Worm (Caenorhabditis elegans): ENCODE data around the gene ZK546.4.

Gene ZK546.4

ce11 chrII:4920608-4921007, 17.2 kb upstream of the ZK546.4 start:
- peak; percentile 50 for TF ChIP-seq elt-2 (tag; optimal IDR thresholded peaks at IDR 0.05)
- no peak for TF ChIP-seq efl-3 (GFP tag; optimal IDR thresholded peaks at IDR 0.05)
- TF ChIP-seq elt-3 (tag; optimal IDR thresholded peaks at IDR 0.05): peak in 1 of 6 experiments; percentile 11
- TF ChIP-seq tbx-2 (tag; optimal IDR thresholded peaks at IDR 0.05): no peak

- TF ChIP-seq ceh-8 (GFP tag; optimal IDR thresholded peaks at IDR 0.05) (no peak), aha-1 (tag; optimal IDR thresholded peaks at IDR 0.05) (no peak), efl-1 (optimal IDR thresholded peaks at IDR 0.05) (no peak), efl-1 (GFP tag; optimal IDR thresholded peaks at IDR 0.05 in 1 of 2) (no peak), C04F5.9 (tag; optimal IDR thresholded peaks at IDR 0.05) (no peak), unc-130 (tag; optimal IDR thresholded peaks at IDR 0.05) (no peak), hlh-17 (GFP tag; optimal IDR thresholded peaks at IDR 0.05; ENCODE audit: borderline replicate concordance) (no peak), sox-4 (tag; optimal IDR thresholded peaks at IDR 0.05) (no peak), C16A3.4 (tag; optimal IDR thresholded peaks at IDR 0.05) (no peak), nhr-71 (tag; optimal IDR thresholded peaks at IDR 0.05) (no peak), vab-15 (tag; optimal IDR thresholded peaks at IDR 0.05) (no peak), elt-2 (tag; optimal IDR thresholded peaks at IDR 0.05) (no peak), nhr-20 (tag; optimal IDR thresholded peaks at IDR 0.05) (no peak), ets-5 (GFP tag; IDR thresholded peaks at IDR 0.05) (no peak), fkh-8 (tag; optimal IDR thresholded peaks at IDR 0.05) (no peak), xbp-1 (tag; optimal IDR thresholded peaks at IDR 0.05) (no peak)
Measured at ce11 chrII:4924729-4925128, 13.1 kb upstream of the ZK546.4 start.

ce11 chrII:4925198-4925764, 12.6 kb upstream of the ZK546.4 start, which contains the start of gene aagr-2:
Gene aagr-2 (minus strand): TSS chrII:4925248.
- TF ChIP-seq fkh-8 (tag; optimal IDR thresholded peaks at IDR 0.05) (no peak), efl-3 (GFP tag; optimal IDR thresholded peaks at IDR 0.05) (no peak), zip-4 (GFP tag; optimal IDR thresholded peaks at IDR 0.05) (no peak), elt-2 (tag; optimal IDR thresholded peaks at IDR 0.05) (peak; percentile 100), vab-15 (tag; optimal IDR thresholded peaks at IDR 0.05) (no peak), xbp-1 (tag; optimal IDR thresholded peaks at IDR 0.05) (no peak), C34B4.2 (tag; optimal IDR thresholded peaks at IDR 0.05) (no peak), efl-1 (optimal IDR thresholded peaks at IDR 0.05) (no peak), efl-1 (GFP tag; optimal IDR thresholded peaks at IDR 0.05 in 1 of 2) (peak in 1 of 2 experiments; percentile 85), unc-98 (GFP tag; IDR thresholded peaks at IDR 0.05) (no peak), isw-1 (GFP tag; IDR thresholded peaks at IDR 0.05) (no peak), pqm-1 (tag; optimal IDR thresholded peaks at IDR 0.05) (peak; percentile 67), F16B12.6 (tag; optimal IDR thresholded peaks at IDR 0.05) (no peak), dpl-1 (GFP tag; optimal IDR thresholded peaks at IDR 0.05) (no peak), lin-39 (tag; optimal IDR thresholded peaks at IDR 0.05) (no peak), hlh-17 (GFP tag; optimal IDR thresholded peaks at IDR 0.05; ENCODE audit: borderline replicate concordance) (no peak), ets-5 (GFP tag; IDR thresholded peaks at IDR 0.05) (no peak), swsn-7 (tag; optimal IDR thresholded peaks at IDR 0.05) (no peak), nhr-19 (GFP tag; conservative IDR thresholded peaks at IDR 0.05) (no peak), ama-1 (optimal IDR thresholded peaks at IDR 0.05) (no peak), unc-86 (tag; optimal IDR thresholded peaks at IDR 0.05) (no peak), snu-23 (GFP tag; optimal IDR thresholded peaks at IDR 0.05) (no peak), hlh-4 (tag; optimal IDR thresholded peaks at IDR 0.05) (no peak), sox-4 (tag; optimal IDR thresholded peaks at IDR 0.05) (no peak), mab-9 (GFP tag; IDR thresholded peaks at IDR 0.05) (no peak), fos-1 (tag; optimal IDR thresholded peaks at IDR 0.05) (no peak), lin-13 (GFP tag; optimal IDR thresholded peaks at IDR 0.05) (no peak), dsc-1 (tag; optimal IDR thresholded peaks at IDR 0.05) (no peak), mep-1 (tag; optimal IDR thresholded peaks at IDR 0.05) (no peak), ces-1 (GFP tag; optimal IDR thresholded peaks at IDR 0.05) (no peak), nhr-47 (tag; optimal IDR thresholded peaks at IDR 0.05) (no peak), nhr-90 (tag; optimal IDR thresholded peaks at IDR 0.05; ENCODE audit: poor library complexity) (peak; percentile 51), lin-15B (tag; optimal IDR thresholded peaks at IDR 0.05) (no peak), sup-37 (GFP tag; optimal IDR thresholded peaks at IDR 0.05) (no peak), C04F5.9 (tag; optimal IDR thresholded peaks at IDR 0.05) (no peak), nhr-12 (tag; optimal IDR thresholded peaks at IDR 0.05) (no peak), unc-130 (tag; optimal IDR thresholded peaks at IDR 0.05) (no peak), nhr-20 (tag; optimal IDR thresholded peaks at IDR 0.05) (peak; percentile 37), egl-13 (tag; optimal IDR thresholded peaks at IDR 0.05) (no peak), lin-14 (GFP tag; optimal IDR thresholded peaks at IDR 0.05) (no peak), nhr-85 (tag) (no peak), skn-1 (tag; optimal IDR thresholded peaks at IDR 0.05) (no peak)
